Worm (Caenorhabditis elegans) whole organism, L3 larva: ENCODE results near the gene srab-11.

ENCODE experiments used
- R02D3.7 ChIP-seq: fragments of 150-350 bp; optimal IDR thresholded peaks from 2 replicates; lab custom pipeline; 2014; ENCODE audit warnings: missing biosample characterization, missing genetic modification characterization
- ceh-28 ChIP-seq: fragments of 150-350 bp; optimal IDR thresholded peaks from 2 replicates; lab custom pipeline; 2014; ENCODE audit warnings: missing biosample characterization, missing genetic modification reagents, missing genetic modification characterization
- egl-27 ChIP-seq: sonication (generic microtip); optimal IDR thresholded peaks from 4 replicates; lab custom pipeline; 2017; ENCODE audit warnings: missing biosample characterization, missing genetic modification reagents, missing genetic modification characterization
- elt-3 ChIP-seq, 3 experiments: fragments of 150-350 bp in 1 of 3; sonication (generic microtip) in 2 of 3; optimal IDR thresholded peaks; 2 replicates in 2 of 3; 4 replicates in 1 of 3; lab custom pipeline; 2014 to 2017; ENCODE audit warnings: missing biosample characterization in 3 of 3, missing genetic modification characterization in 3 of 3
- fkh-10 ChIP-seq: sonication (generic microtip); optimal IDR thresholded peaks from 2 replicates; lab custom pipeline; 2017; ENCODE audit warnings: missing biosample characterization, missing genetic modification reagents, missing genetic modification characterization
- fkh-2 ChIP-seq: fragments of 150-350 bp; optimal IDR thresholded peaks from 2 replicates; lab custom pipeline; 2014; ENCODE audit warnings: missing biosample characterization, missing genetic modification reagents, missing genetic modification characterization
- jun-1 ChIP-seq: fragments of 150-350 bp; optimal IDR thresholded peaks from 2 replicates; lab custom pipeline; 2014; ENCODE audit warnings: missing biosample characterization, missing genetic modification reagents, missing genetic modification characterization
- nhr-67 ChIP-seq: fragments of 150-350 bp; optimal IDR thresholded peaks from 2 replicates; lab custom pipeline; 2014; ENCODE audit warnings: missing biosample characterization, missing genetic modification characterization
- nhr-77 ChIP-seq: fragments of 150-350 bp; optimal IDR thresholded peaks from 2 replicates; lab custom pipeline; 2014; ENCODE audit warnings: missing biosample characterization, missing genetic modification characterization
- tbx-2 ChIP-seq: sonication (generic microtip); optimal IDR thresholded peaks from 2 replicates; lab custom pipeline; 2016; ENCODE audit warnings: mild to moderate bottlenecking, missing genetic modification characterization, missing compliant biosample characterization
- unc-62 ChIP-seq: fragments of 150-350 bp; sonication (generic microtip); optimal IDR thresholded peaks from 4 replicates; lab custom pipeline; 2014; ENCODE audit warnings: missing biosample characterization, missing genetic modification reagents, missing genetic modification characterization

ce11 chrV:3166260-3166659 is 19.4 kb upstream of the srab-11 start, which contains the start of gene C36C5.4:
- no peak for TF ChIP-seq nhr-67 (tag; lab: Kevin White, UChicago)
- no peak for TF ChIP-seq fkh-2 (tag; lab: Kevin White, UChicago)
- TF ChIP-seq egl-27 (tag; lab: Kevin White, UChicago), result no peak
- TF ChIP-seq unc-62, result no peak
- TF ChIP-seq jun-1 (tag; lab: Kevin White, UChicago), result no peak
- no peak for TF ChIP-seq tbx-2 (tag; lab: Kevin White, UChicago)
- TF ChIP-seq elt-3 (tag; optimal IDR thresholded peaks at IDR 0.05; lab: Kevin White, UChicago), result no peak
- TF ChIP-seq R02D3.7 (tag; lab: Kevin White, UChicago), result no peak
- no peak for TF ChIP-seq fkh-10 (GFP tag; lab: Kevin White, UChicago)
- no peak for TF ChIP-seq ceh-28 (tag; lab: Kevin White, UChicago)
- no peak for TF ChIP-seq nhr-77 (tag; lab: Kevin White, UChicago)
